Worm (Caenorhabditis elegans) whole organism, L4/young adult: ENCODE measurements around the gene lips-12.

ENCODE experiments used
- W03F9.2 ChIP-seq: fragments of 150-350 bp; optimal IDR thresholded peaks from 2 replicates; lab custom pipeline; 2014; ENCODE audit warnings: missing biosample characterization, missing genetic modification characterization
- dao-5 ChIP-seq: sonication (generic microtip); optimal IDR thresholded peaks from 2 replicates; lab custom pipeline; 2016; ENCODE audit warnings: missing genotype, missing genetic modification characterization, moderate library complexity, missing compliant biosample characterization
- him-1 ChIP-seq: sonication (generic microtip); optimal IDR thresholded peaks from 2 replicates; lab custom pipeline; 2016; ENCODE audit warnings: missing genotype, missing genetic modification reagents, missing genetic modification characterization, missing compliant biosample characterization

The lips-12 gene

ce11 chrII:1105291-1105690, 8.7 kb downstream of the lips-12 start:
- TF ChIP-seq him-1 (no peak), W03F9.2 (tag; lab: Kevin White, UChicago) (no peak), dao-5 (tag; lab: Kevin White, UChicago) (no peak)

ce11 chrII:1104409-1104808, 9.6 kb downstream of the lips-12 start, which contains the start of gene T13B5.9:
T13B5.9 (minus strand) TSS chrII:1104509.
- TF ChIP-seq W03F9.2 (tag; lab: Kevin White, UChicago) (no peak), him-1 (no peak), dao-5 (tag; lab: Kevin White, UChicago) (no peak)

ce11 chrII:1103484-1104100, 10.4 kb downstream of the lips-12 start:
- TF ChIP-seq dao-5 (tag; lab: Kevin White, UChicago) (no peak), him-1 (no peak), W03F9.2 (tag; lab: Kevin White, UChicago) (no peak)

- TF ChIP-seq dao-5 (tag; lab: Kevin White, UChicago) (no peak), W03F9.2 (tag; lab: Kevin White, UChicago) (no peak), him-1 (no peak)
Measured at ce11 chrII:1102209-1102608, 11.8 kb downstream of the lips-12 start.

- TF ChIP-seq dao-5 (tag; lab: Kevin White, UChicago) = no peak
- no peak for TF ChIP-seq W03F9.2 (tag; lab: Kevin White, UChicago)
- TF ChIP-seq him-1 = no peak
Measured at ce11 chrII:1101413-1101812, 12.6 kb downstream of the lips-12 start.

- TF ChIP-seq W03F9.2 (tag; lab: Kevin White, UChicago) = no peak
- TF ChIP-seq dao-5 (tag; lab: Kevin White, UChicago) = no peak
- TF ChIP-seq him-1 = no peak
Measured at ce11 chrII:1100719-1101118, 13.3 kb downstream of the lips-12 start, which contains the start of gene pho-14. pho-14 (minus strand) TSS chrII:1100819.

- no peak for TF ChIP-seq him-1
- TF ChIP-seq W03F9.2 (tag; lab: Kevin White, UChicago) = no peak
- no peak for TF ChIP-seq dao-5 (tag; lab: Kevin White, UChicago)
Measured at ce11 chrII:1091706-1092105, 22.3 kb downstream of the lips-12 start, which contains the start of gene snf-3. snf-3 (plus strand) TSS chrII:1092006.

- TF ChIP-seq him-1 (no peak), W03F9.2 (tag; lab: Kevin White, UChicago) (no peak), dao-5 (tag; lab: Kevin White, UChicago) (no peak)
Measured at ce11 chrII:1090743-1091142, 23.3 kb downstream of the lips-12 start.

ce11 chrII:1088527-1089230, 25.4 kb downstream of the lips-12 start:
- TF ChIP-seq dao-5 (tag; lab: Kevin White, UChicago) (no peak), W03F9.2 (tag; lab: Kevin White, UChicago) (no peak), him-1 (no peak)

- TF ChIP-seq dao-5 (tag; lab: Kevin White, UChicago) (no peak), W03F9.2 (tag; lab: Kevin White, UChicago) (no peak), him-1 (no peak)
Measured at ce11 chrII:1086479-1086878, 27.6 kb downstream of the lips-12 start.

- no peak for TF ChIP-seq dao-5 (tag; lab: Kevin White, UChicago)
- no peak for TF ChIP-seq him-1
- no peak for TF ChIP-seq W03F9.2 (tag; lab: Kevin White, UChicago)
Measured at ce11 chrII:1085546-1085945, 28.5 kb downstream of the lips-12 start.

ce11 chrII:1084899-1085298, 29.1 kb downstream of the lips-12 start:
- TF ChIP-seq him-1 = no peak
- no peak for TF ChIP-seq dao-5 (tag; lab: Kevin White, UChicago)
- no peak for TF ChIP-seq W03F9.2 (tag; lab: Kevin White, UChicago)

ce11 chrII:1082859-1083258, 31.2 kb downstream of the lips-12 start, which contains the start of gene K02E7.1:
K02E7.1 (plus strand) TSS chrII:1083159.
- TF ChIP-seq dao-5 (tag; lab: Kevin White, UChicago) (no peak), W03F9.2 (tag; lab: Kevin White, UChicago) (no peak), him-1 (no peak)

ce11 chrII:1075424-1075823, 38.6 kb downstream of the lips-12 start, which contains the start of gene K02E7.11:
K02E7.11 (minus strand) TSS chrII:1075524.
- TF ChIP-seq dao-5 (tag; lab: Kevin White, UChicago) (no peak), W03F9.2 (tag; lab: Kevin White, UChicago) (no peak), him-1 (no peak)
